Fruit fly (Drosophila melanogaster) whole organism, embryonic: Measurements from ENCODE around the gene CG14340.

Experiments used
- Ada2b ChIP-seq: fragments of 200-800 bp; sonication (Bioruptor generic); IDR thresholded peaks from 2 replicates; pipeline ENCODE4 v1.3.6; 2022; ENCODE audit warnings: missing biosample characterization, missing genetic modification characterization
- BEAF-32 ChIP-seq: fragments of 200-800 bp; sonication (Bioruptor generic); optimal IDR thresholded peaks from 3 replicates; lab custom pipeline; 2017; ENCODE audit warnings: missing biosample characterization, missing genetic modification characterization, mild to moderate bottlenecking, moderate library complexity, missing genetic modification reagents
- CG10267 ChIP-seq: fragments of 200-800 bp; sonication (Bioruptor generic); optimal IDR thresholded peaks from 2 replicates; lab custom pipeline; 2018; ENCODE audit warnings: missing biosample characterization, mild to moderate bottlenecking, missing genetic modification characterization, moderate library complexity
- CG10321 ChIP-seq: fragments of 200-800 bp; sonication (Bioruptor generic); IDR thresholded peaks from 2 replicates; pipeline ENCODE4 v1.3.6; 2022; ENCODE audit warnings: missing biosample characterization, missing genetic modification characterization
- CG11093 ChIP-seq: fragments of 200-800 bp; sonication (Bioruptor generic); IDR thresholded peaks from 3 replicates; pipeline ENCODE4 v1.3.6; 2022; ENCODE audit warnings: missing biosample characterization, missing genetic modification characterization
- CG14441 ChIP-seq: fragments of 200-800 bp; sonication (Bioruptor generic); IDR thresholded peaks from 2 replicates; pipeline ENCODE4 v1.3.6; 2022; ENCODE audit warnings: missing biosample characterization, missing genetic modification characterization
- CG15514 ChIP-seq: fragments of 200-800 bp; sonication (Bioruptor generic); optimal IDR thresholded peaks from 3 replicates; lab custom pipeline; 2017; ENCODE audit warnings: missing biosample characterization, missing genetic modification characterization, mild to moderate bottlenecking, moderate library complexity, missing genetic modification reagents
- CG16863 ChIP-seq: fragments of 200-800 bp; sonication (Bioruptor generic); optimal IDR thresholded peaks from 3 replicates; lab custom pipeline; 2016; ENCODE audit warnings: missing biosample characterization, missing genetic modification characterization
- CG18262 ChIP-seq: fragments of 200-800 bp; optimal IDR thresholded peaks from 3 replicates; lab custom pipeline; 2019; ENCODE audit warnings: missing biosample characterization, mild to moderate bottlenecking, missing genetic modification characterization, moderate library complexity
- CG2116 ChIP-seq: fragments of 200-800 bp; sonication (Bioruptor generic); optimal IDR thresholded peaks from 3 replicates; lab custom pipeline; 2018; ENCODE audit warnings: missing biosample characterization, mild to moderate bottlenecking, missing genetic modification characterization
- CG31441 ChIP-seq: fragments of 200-800 bp; sonication (Bioruptor generic); IDR thresholded peaks from 2 replicates; pipeline ENCODE4 v1.3.6; 2022; ENCODE audit warnings: missing biosample characterization, missing genetic modification characterization
- CG32532 ChIP-seq: fragments of 200-800 bp; sonication (Bioruptor generic); IDR thresholded peaks from 2 replicates; pipeline ENCODE4 v1.3.6; 2022; ENCODE audit warnings: missing biosample characterization, missing genetic modification characterization
- CG32772 ChIP-seq: fragments of 200-800 bp; sonication (Bioruptor generic); IDR thresholded peaks from 2 replicates; pipeline ENCODE4 v1.3.6; 2022; ENCODE audit warnings: missing biosample characterization, missing genetic modification characterization
- CG42726 ChIP-seq: fragments of 200-800 bp; sonication (Bioruptor generic); IDR thresholded peaks from 2 replicates; pipeline ENCODE4 v1.3.6; 2022; ENCODE audit warnings: missing biosample characterization, missing genetic modification characterization; ENCODE audit not compliant: partially characterized antibody
- CG7786 ChIP-seq: fragments of 200-800 bp; sonication (Bioruptor generic); optimal IDR thresholded peaks from 2 replicates; lab custom pipeline; 2016; ENCODE audit warnings: missing biosample characterization, missing genetic modification characterization
- CG9437 ChIP-seq: fragments of 200-800 bp; sonication (Bioruptor generic); optimal IDR thresholded peaks from 2 replicates; lab custom pipeline; 2018; ENCODE audit warnings: missing biosample characterization, mild to moderate bottlenecking, missing genetic modification characterization
- CrebB ChIP-seq: fragments of 200-800 bp; sonication (Bioruptor generic); optimal IDR thresholded peaks from 3 replicates; lab custom pipeline; 2018; ENCODE audit warnings: missing biosample characterization, mild to moderate bottlenecking, missing genetic modification characterization
- Elba2 ChIP-seq: fragments of 200-800 bp; sonication (Bioruptor generic); optimal IDR thresholded peaks from 3 replicates; lab custom pipeline; 2016; ENCODE audit warnings: missing biosample characterization, missing genetic modification characterization
- Fer3 ChIP-seq: fragments of 200-800 bp; sonication (Bioruptor generic); optimal IDR thresholded peaks from 2 replicates; lab custom pipeline; 2018; ENCODE audit warnings: missing biosample characterization, mild to moderate bottlenecking, missing genetic modification characterization, moderate library complexity
- Gug ChIP-seq: fragments of 200-800 bp; sonication (Bioruptor generic); IDR thresholded peaks from 4 replicates; pipeline ENCODE4 v1.3.6; 2022; ENCODE audit warnings: missing biosample characterization, missing genetic modification characterization
- H2.0 ChIP-seq: fragments of 200-800 bp; sonication (Bioruptor generic); IDR thresholded peaks from 2 replicates; pipeline ENCODE4 v1.3.6; 2022; ENCODE audit warnings: missing biosample characterization, missing genetic modification characterization
- HHEX ChIP-seq: fragments of 200-800 bp; sonication (Bioruptor generic); optimal IDR thresholded peaks from 3 replicates; lab custom pipeline; 2017; ENCODE audit warnings: missing biosample characterization, mild to moderate bottlenecking, missing genetic modification characterization, missing genetic modification reagents
- HLH3B ChIP-seq: fragments of 200-800 bp; sonication (Bioruptor generic); IDR thresholded peaks from 2 replicates; pipeline ENCODE4 v1.3.6; 2022; ENCODE audit warnings: missing biosample characterization, missing genetic modification characterization
- NK7.1 ChIP-seq: fragments of 200-800 bp; sonication (Bioruptor generic); optimal IDR thresholded peaks from 3 replicates; lab custom pipeline; 2016; ENCODE audit warnings: missing biosample characterization, missing genetic modification characterization
- Nf-YB ChIP-seq: fragments of 200-800 bp; sonication (Bioruptor generic); optimal IDR thresholded peaks from 3 replicates; lab custom pipeline; 2019; ENCODE audit warnings: missing biosample characterization, mild to moderate bottlenecking, missing genetic modification characterization, moderate library complexity
- Ssrp ChIP-seq: fragments of 200-800 bp; sonication (Bioruptor generic); optimal IDR thresholded peaks from 2 replicates; lab custom pipeline; 2018; ENCODE audit warnings: missing biosample characterization, mild to moderate bottlenecking, missing genetic modification characterization, moderate library complexity
- Xbp1 ChIP-seq: fragments of 200-800 bp; sonication (Bioruptor generic); optimal IDR thresholded peaks from 3 replicates; lab custom pipeline; 2016; ENCODE audit warnings: missing biosample characterization, mild to moderate bottlenecking, missing genetic modification characterization
- abd-A ChIP-seq: fragments of 200-800 bp; sonication (Bioruptor generic); optimal IDR thresholded peaks from 3 replicates; lab custom pipeline; 2019; ENCODE audit warnings: missing biosample characterization, mild to moderate bottlenecking, missing genetic modification characterization, moderate library complexity
- btn ChIP-seq: fragments of 200-800 bp; sonication (Bioruptor generic); optimal IDR thresholded peaks from 2 replicates; lab custom pipeline; 2016; ENCODE audit warnings: missing biosample characterization, missing genetic modification characterization
- corto ChIP-seq: fragments of 200-800 bp; sonication (Bioruptor generic); optimal IDR thresholded peaks from 2 replicates; lab custom pipeline; 2016; ENCODE audit warnings: missing biosample characterization, mild to moderate bottlenecking, missing genetic modification characterization, moderate library complexity
- crp ChIP-seq, 2 experiments: fragments of 200-800 bp; sonication (Bioruptor generic); optimal IDR thresholded peaks; 2 replicates in 1 of 2; 3 replicates in 1 of 2; lab custom pipeline; 2017; ENCODE audit warnings: missing biosample characterization in 2 of 2, missing genetic modification characterization in 2 of 2, mild to moderate bottlenecking in 1 of 2, moderate library complexity in 1 of 2
- dysf ChIP-seq: fragments of 200-800 bp; sonication (Bioruptor generic); IDR thresholded peaks from 3 replicates; pipeline ENCODE4 v1.3.6; 2022; ENCODE audit warnings: missing biosample characterization, missing genetic modification characterization
- fd96Cb ChIP-seq: fragments of 200-800 bp; sonication (Bioruptor generic); optimal IDR thresholded peaks from 2 replicates; lab custom pipeline; 2018; ENCODE audit warnings: missing biosample characterization, mild to moderate bottlenecking, missing genetic modification characterization, moderate library complexity
- gcm ChIP-seq: fragments of 200-800 bp; sonication (Bioruptor generic); optimal IDR thresholded peaks from 2 replicates; lab custom pipeline; 2019; ENCODE audit warnings: missing biosample characterization, mild to moderate bottlenecking, missing genetic modification characterization, moderate library complexity
- grau ChIP-seq: fragments of 200-800 bp; optimal IDR thresholded peaks from 3 replicates; lab custom pipeline; 2019; ENCODE audit warnings: missing biosample characterization, mild to moderate bottlenecking, missing genetic modification characterization, moderate library complexity
- grn ChIP-seq: fragments of 200-800 bp; sonication (Bioruptor generic); optimal IDR thresholded peaks from 3 replicates; lab custom pipeline; 2017; ENCODE audit warnings: missing biosample characterization, missing genetic modification characterization
- gro ChIP-seq: fragments of 200-800 bp; sonication (Bioruptor generic); optimal IDR thresholded peaks from 2 replicates; lab custom pipeline; 2016; ENCODE audit warnings: missing biosample characterization, missing genetic modification characterization
- jigr1 ChIP-seq: fragments of 200-800 bp; sonication (Bioruptor generic); IDR thresholded peaks from 3 replicates; pipeline ENCODE4 v1.3.6; 2022; ENCODE audit warnings: missing biosample characterization, missing genetic modification characterization
- kah ChIP-seq: fragments of 200-800 bp; sonication (Bioruptor generic); optimal IDR thresholded peaks from 2 replicates; lab custom pipeline; 2018; ENCODE audit warnings: missing biosample characterization, mild to moderate bottlenecking, missing genetic modification characterization
- nmo ChIP-seq: fragments of 200-800 bp; sonication (Bioruptor generic); optimal IDR thresholded peaks from 2 replicates; lab custom pipeline; 2018; ENCODE audit warnings: missing biosample characterization, mild to moderate bottlenecking, missing genetic modification characterization, moderate library complexity
- pros ChIP-seq: fragments of 200-800 bp; sonication (Bioruptor generic); optimal IDR thresholded peaks from 3 replicates; lab custom pipeline; 2019; ENCODE audit warnings: missing biosample characterization, mild to moderate bottlenecking, missing genetic modification characterization, moderate library complexity
- pzg ChIP-seq: fragments of 200-800 bp; sonication (Bioruptor generic); optimal IDR thresholded peaks from 3 replicates; lab custom pipeline; 2018; ENCODE audit warnings: missing biosample characterization, mild to moderate bottlenecking, missing genetic modification characterization, moderate library complexity
- run ChIP-seq: fragments of 200-800 bp; sonication (Bioruptor generic); optimal IDR thresholded peaks from 3 replicates; lab custom pipeline; 2018; ENCODE audit warnings: missing biosample characterization, mild to moderate bottlenecking, missing genetic modification characterization
- scrt ChIP-seq: fragments of 200-800 bp; sonication (Bioruptor generic); optimal IDR thresholded peaks from 2 replicates; lab custom pipeline; 2018; ENCODE audit warnings: missing biosample characterization, mild to moderate bottlenecking, missing genetic modification characterization, moderate library complexity
- so ChIP-seq: fragments of 200-800 bp; sonication (Bioruptor generic); IDR thresholded peaks from 3 replicates; pipeline ENCODE4 v1.3.6; 2022; ENCODE audit warnings: missing biosample characterization, missing genetic modification characterization
- usp ChIP-seq: fragments of >200 bp; optimal IDR thresholded peaks from 2 replicates; lab custom pipeline; 2017; ENCODE audit warnings: missing biosample characterization, missing genetic modification characterization

Gene CG14340

DNA sequence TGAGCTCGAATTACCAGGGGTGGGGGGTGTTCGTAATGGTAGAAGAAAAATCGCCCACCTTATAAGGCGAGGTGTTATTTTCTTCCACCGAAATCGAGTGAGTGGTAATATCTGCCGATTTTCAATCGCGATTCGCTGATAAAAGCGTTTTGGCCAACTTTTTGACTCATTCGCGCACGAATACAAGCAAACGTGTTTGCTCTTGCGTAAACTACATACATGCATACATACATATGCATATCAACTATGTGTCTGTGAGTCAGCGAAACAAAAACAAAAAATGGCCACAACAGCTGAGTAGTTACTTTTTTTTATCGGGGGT lies 44.6 kb downstream of the CG14340 start (continued):
- TF ChIP-seq CrebB = no peak
- peak; percentile 60 for TF ChIP-seq pros (GFP tag; lab: Kevin White, UChicago)
- TF ChIP-seq abd-A (tag; lab: Kevin White, UChicago) = no peak
- no peak for TF ChIP-seq CG32532
- TF ChIP-seq so (GFP tag; lab: Robert Waterston, UW) = 0 out of 3 replicates have a peak, but pooled peaks have one; percentile 20
- peak; percentile 80 for TF ChIP-seq grn (GFP tag; lab: Kevin White, UChicago)

DNA sequence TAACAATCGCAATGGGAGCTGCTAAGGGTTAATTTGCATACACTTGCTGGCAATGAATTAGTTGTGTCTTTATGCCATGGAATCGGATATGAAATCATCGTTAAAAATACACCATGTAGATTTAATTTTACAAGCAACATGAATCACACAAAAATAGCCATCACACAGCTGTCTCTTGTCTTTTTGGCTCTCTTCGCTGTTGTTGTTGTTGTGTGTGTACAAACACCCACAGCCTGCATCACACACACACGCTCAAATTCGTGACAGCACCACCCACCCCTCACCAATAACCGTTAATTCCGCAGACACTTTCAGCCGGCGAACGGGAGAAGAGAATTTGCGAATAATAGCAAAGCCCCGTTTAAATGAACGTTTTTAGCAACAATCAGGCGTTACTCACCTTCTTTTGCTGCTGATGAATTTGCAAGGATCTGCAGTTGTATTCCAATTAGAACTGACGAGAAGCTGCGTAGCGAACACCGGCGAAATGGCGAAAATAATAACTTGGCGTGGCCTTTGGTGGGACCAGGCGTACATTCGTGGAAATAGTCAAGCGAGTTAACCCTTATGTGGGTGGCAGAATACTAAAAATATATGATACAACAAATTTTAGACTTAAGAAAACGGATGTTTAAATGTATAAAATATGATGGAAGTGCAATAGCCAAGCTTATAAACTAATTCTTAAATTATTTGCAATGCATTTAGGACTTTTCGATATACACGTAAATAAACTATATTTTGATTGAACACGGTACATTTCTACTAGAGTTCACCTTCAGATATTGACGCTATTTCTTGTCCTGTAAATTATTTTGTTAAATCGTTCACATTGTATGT lies 45.2 kb downstream of the CG14340 start, which contains the start of gene capt:
Gene capt, minus strand, starts transcription at position 584 of the 840 bp plus-strand sequence.
- TF ChIP-seq CG11093 (GFP tag; lab: Robert Waterston, UW) (0 out of 3 replicates have a peak, but pooled peaks have one; percentile 27), corto (GFP tag; lab: Kevin White, UChicago) (no peak), scrt (peak; percentile 36), HHEX (GFP tag; lab: Kevin White, UChicago) (no peak), CG16863 (GFP tag; lab: Kevin White, UChicago) (peak; percentile 12), CG7786 (GFP tag; lab: Kevin White, UChicago) (peak; percentile 26), HLH3B (GFP tag; lab: Robert Waterston, UW) (peak; percentile 23; the same call in 1 of the 2 replicates), CG15514 (GFP tag; lab: Kevin White, UChicago) (peak; percentile 50), CG42726 (GFP tag; lab: Robert Waterston, UW) (peak; percentile 52; the same call in 1 of the 2 replicates), Gug (0 out of 4 replicates have a peak, but pooled peaks have one; percentile 16), Fer3 (peak; percentile 22), CG2116 (GFP tag; lab: Kevin White, UChicago) (peak; percentile 6), kah (GFP tag; lab: Kevin White, UChicago) (peak; percentile 94), Xbp1 (peak; percentile 44), run (tag; lab: Kevin White, UChicago) (no peak), crp (GFP tag; optimal IDR thresholded peaks at IDR 0.05; lab: Kevin White, UChicago) (peak; percentile 6 to 66), Ada2b (GFP tag; lab: Robert Waterston, UW) (peak; percentile 34; the same call in 1 of the 2 replicates), BEAF-32 (peak; percentile 24), H2.0 (GFP tag; lab: Robert Waterston, UW) (0 out of 2 replicates have a peak, but pooled peaks have one; percentile 7), CG10267 (peak; percentile 21), Elba2 (GFP tag; lab: Kevin White, UChicago) (peak; percentile 79), Nf-YB (GFP tag; lab: Kevin White, UChicago) (no peak), gro (GFP tag; lab: Kevin White, UChicago) (peak; percentile 3), pzg (GFP tag; lab: Kevin White, UChicago) (peak; percentile 39), nmo (GFP tag; lab: Kevin White, UChicago) (peak; percentile 40), fd96Cb (tag; lab: Kevin White, UChicago) (peak; percentile 11), dysf (GFP tag; lab: Robert Waterston, UW) (peak; percentile 61; the same call in 1 of the 3 replicates), NK7.1 (GFP tag; lab: Kevin White, UChicago) (no peak), CG14441 (GFP tag; lab: Robert Waterston, UW) (peak; percentile 54), CG10321 (GFP tag; lab: Robert Waterston, UW) (0 out of 2 replicates have a peak, but pooled peaks have one; percentile 9), btn (GFP tag; lab: Kevin White, UChicago) (no peak), CG18262 (peak; percentile 39), CG31441 (GFP tag; lab: Robert Waterston, UW) (peak; percentile 43; the same call in 1 of the 2 replicates), CG9437 (GFP tag; lab: Kevin White, UChicago) (peak; percentile 44), grau (tag; lab: Kevin White, UChicago) (peak; percentile 39), jigr1 (peak; percentile 75; the same call in 2 of the 3 replicates), grn (GFP tag; lab: Kevin White, UChicago) (peak; percentile 11), CG32772 (GFP tag; lab: Robert Waterston, UW) (peak; percentile 26; the same call in 1 of the 2 replicates), Ssrp (tag; lab: Kevin White, UChicago) (peak; percentile 22), gcm (GFP tag; lab: Kevin White, UChicago) (peak; percentile 44), usp (GFP tag; lab: Kevin White, UChicago) (no peak)
